4 fruit fly cellular contexts compared by ENCODE assay signal in the genomic region with DNA sequence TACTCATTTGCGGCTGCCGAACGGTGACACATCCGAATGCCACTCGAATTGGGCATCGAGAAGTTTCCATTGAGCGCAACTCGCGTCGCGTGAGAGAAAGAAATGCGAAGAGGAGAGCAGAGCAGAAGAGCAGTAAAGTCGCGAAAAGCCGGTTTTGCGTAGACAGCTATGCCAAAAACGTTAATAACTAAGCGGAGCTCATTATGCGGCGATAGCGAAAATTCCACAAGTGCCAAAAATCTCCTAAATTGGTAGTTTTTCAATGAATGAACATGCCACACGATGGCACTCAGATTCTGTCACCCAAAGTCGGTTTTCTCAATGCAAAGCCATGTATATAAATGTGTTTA.
TF ChIP-seq lines count a peak whose summit lies in the region.

No protein-coding gene starts in this region.

- TF ChIP-seq CTCF in whole organism, embryonic (GFP tag; optimal IDR thresholded peaks at IDR 0.05; lab: Kevin White, UChicago) = no peak

TF ChIP-seq in whole organism, 6 proteins besides CTCF, POLR2A, EP300 and RAD21:
- TF ChIP-seq EcR (GFP tag; optimal IDR thresholded peaks at IDR 0.05; lab: Kevin White, UChicago) (peak in 1 of 2 experiments; percentile 37), usp (GFP tag; optimal IDR thresholded peaks at IDR 0.05; lab: Kevin White, UChicago) (no peak), Dll (optimal IDR thresholded peaks at IDR 0.05; lab: Kevin White, UChicago) (peak; percentile 62)
TF ChIP-seq in whole organism: peak in this region for 2.

TF ChIP-seq in whole organism, adult, 20 proteins besides CTCF, POLR2A, EP300 and RAD21:
- peak; percentile 91 for TF ChIP-seq kay (GFP tag; lab: Kevin White, UChicago; ENCODE audit: borderline replicate concordance)
- no peak for TF ChIP-seq CG14711 (tag; optimal IDR thresholded peaks at IDR 0.05; lab: Kevin White, UChicago)
TF ChIP-seq in whole organism, adult: peak in this region for 1.

TF ChIP-seq in whole organism, embryonic, 481 proteins besides CTCF, POLR2A, EP300 and RAD21:
- TF ChIP-seq sima (GFP tag; optimal IDR thresholded peaks at IDR 0.05; lab: Kevin White, UChicago) (no peak), CG5953 (GFP tag; IDR thresholded peaks at IDR 0.05; lab: Robert Waterston, UW) (no peak), Trl (optimal IDR thresholded peaks at IDR 0.05; lab: Kevin White, UChicago) (peak; percentile 27 to 80), Trl (GFP tag; optimal IDR thresholded peaks at IDR 0.05; lab: Kevin White, UChicago) (no peak), CG1233 (GFP tag; optimal IDR thresholded peaks at IDR 0.05; lab: Kevin White, UChicago) (no peak), Xrp1 (GFP tag; IDR thresholded peaks at IDR 0.05; lab: Robert Waterston, UW) (no peak), CG7839 (tag; optimal IDR thresholded peaks at IDR 0.05; lab: Kevin White, UChicago) (no peak), YL-1 (GFP tag; optimal IDR thresholded peaks at IDR 0.05; lab: Kevin White, UChicago) (no peak)

TF ChIP-seq in whole organism, wandering third instar larva, 38 proteins besides CTCF, POLR2A, EP300 and RAD21:
- TF ChIP-seq lola (GFP tag; optimal IDR thresholded peaks at IDR 0.05; lab: Kevin White, UChicago) = no peak
- peak; percentile 33 for TF ChIP-seq Jra (GFP tag; optimal IDR thresholded peaks at IDR 0.05; lab: Kevin White, UChicago)
- TF ChIP-seq Vsx2 (GFP tag; optimal IDR thresholded peaks at IDR 0.05; lab: Kevin White, UChicago; ENCODE audit: partially characterized antibody) = no peak
- no peak for TF ChIP-seq rgr (GFP tag; optimal IDR thresholded peaks at IDR 0.05; lab: Kevin White, UChicago)
